Worm (Caenorhabditis elegans): ENCODE measurements around the gene chil-22.

DNA sequence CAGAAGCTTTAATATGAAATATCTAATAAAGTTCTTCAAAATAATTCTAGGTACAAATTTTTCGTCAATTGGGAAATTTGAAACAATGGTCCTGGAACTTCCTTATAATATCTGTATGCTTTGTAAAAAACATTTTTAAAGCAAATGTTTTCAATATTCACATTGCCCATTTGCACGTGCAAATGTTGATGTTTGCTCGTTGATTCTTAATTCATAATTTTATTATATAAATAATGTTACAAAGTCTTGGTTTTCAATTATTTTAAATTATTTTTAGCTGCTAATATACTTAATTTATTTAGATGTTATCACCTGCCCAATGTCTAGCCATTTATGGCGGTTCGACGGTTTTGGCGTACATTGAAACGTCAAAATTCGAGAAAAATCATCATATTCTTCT, 44.0 kb downstream of the chil-22 start, which contains the start of gene M176.11:
- TF ChIP-seq unc-130 (GFP tag; optimal IDR thresholded peaks at IDR 0.05) (no peak), snpc-4 (GFP tag; optimal IDR thresholded peaks at IDR 0.05) (no peak), snpc-4 (tag; optimal IDR thresholded peaks at IDR 0.05) (no peak), lsy-27 (tag; optimal IDR thresholded peaks at IDR 0.05; ENCODE audit: borderline replicate concordance, insufficient read depth) (no peak), nhr-90 (tag; optimal IDR thresholded peaks at IDR 0.05) (no peak), ama-1 (optimal IDR thresholded peaks at IDR 0.05) (no peak), ama-1 (GFP tag; optimal IDR thresholded peaks at IDR 0.05) (no peak), C06A6.2 (GFP tag; conservative IDR thresholded peaks at IDR 0.05) (no peak), zfh-2 (GFP tag; conservative IDR thresholded peaks at IDR 0.05) (no peak), bed-1 (GFP tag; IDR thresholded peaks at IDR 0.05) (no peak), sdz-38 (tag; optimal IDR thresholded peaks at IDR 0.05) (no peak), unc-62 (GFP tag; optimal IDR thresholded peaks at IDR 0.05) (no peak)
